Worm (Caenorhabditis elegans): ENCODE data around the gene F41H10.2.

DNA sequence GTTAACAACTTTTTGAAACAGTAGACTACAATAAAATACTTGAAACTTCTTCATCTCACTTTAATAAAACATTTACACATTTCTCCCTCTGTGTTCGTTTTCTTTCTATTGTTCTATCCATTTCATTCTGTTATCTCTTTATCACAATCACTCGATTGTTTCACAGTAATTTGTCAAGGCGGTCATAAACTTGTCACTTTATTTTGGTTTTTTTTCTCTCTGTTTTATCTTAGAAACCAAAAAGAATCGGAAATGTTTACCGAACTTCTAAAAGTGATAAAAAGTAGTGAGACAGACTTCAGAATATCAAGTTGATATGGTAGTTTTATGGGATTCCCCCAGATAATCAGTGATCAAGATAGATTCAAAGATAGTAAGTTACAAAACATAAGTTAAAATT, 42.2 kb upstream of the F41H10.2 start, which contains the start of gene Y4C6B.2:
- no peak for TF ChIP-seq tbx-11 (GFP tag; IDR thresholded peaks at IDR 0.05)
- TF ChIP-seq ama-1 (optimal IDR thresholded peaks at IDR 0.05): no peak
- no peak for TF ChIP-seq B0310.2 (tag; optimal IDR thresholded peaks at IDR 0.05)
- TF ChIP-seq aly-1 (tag; optimal IDR thresholded peaks at IDR 0.05): no peak
- TF ChIP-seq flt-1 (GFP tag; IDR thresholded peaks at IDR 0.05): no peak
- TF ChIP-seq sea-1 (GFP tag; conservative IDR thresholded peaks at IDR 0.05): no peak
- TF ChIP-seq F13C5.2 (tag; optimal IDR thresholded peaks at IDR 0.05): no peak
- TF ChIP-seq scrt-1 (GFP tag; IDR thresholded peaks at IDR 0.05): no peak
- no peak for TF ChIP-seq ceh-36 (tag; optimal IDR thresholded peaks at IDR 0.05)
- TF ChIP-seq hnd-1 (tag; optimal IDR thresholded peaks at IDR 0.05): no peak
- no peak for TF ChIP-seq hmbx-1 (tag; optimal IDR thresholded peaks at IDR 0.05)
- no peak for TF ChIP-seq ets-7 (tag; optimal IDR thresholded peaks at IDR 0.05)
- no peak for TF ChIP-seq pes-1 (GFP tag; IDR thresholded peaks at IDR 0.05)
- TF ChIP-seq hmg-4 (GFP tag; optimal IDR thresholded peaks at IDR 0.05): no peak
